Worm (Caenorhabditis elegans) whole organism, L4 larva: ENCODE data around the gene zip-12.

ENCODE experiments used
- D1046.2 ChIP-seq: fragments of 200-800 bp; sonication (Bioruptor generic); IDR thresholded peaks from 2 replicates; pipeline ENCODE4 v1.3.6; 2022; ENCODE audit warnings: missing genetic modification characterization, missing compliant biosample characterization
- dpl-1 ChIP-seq: fragments of 150-350 bp; optimal IDR thresholded peaks from 2 replicates; lab custom pipeline; 2014; ENCODE audit warnings: missing biosample characterization, missing genetic modification reagents, missing genetic modification characterization
- egl-27 ChIP-seq: sonication (generic microtip); optimal IDR thresholded peaks from 3 replicates; lab custom pipeline; 2017; ENCODE audit warnings: missing biosample characterization, missing genetic modification reagents, missing genetic modification characterization
- lin-1 ChIP-seq: fragments of 200-800 bp; sonication (Bioruptor generic); IDR thresholded peaks from 2 replicates; pipeline ENCODE4 v1.3.6; 2022; ENCODE audit warnings: missing genetic modification reagents, missing genetic modification characterization, missing compliant biosample characterization
- mxl-2 ChIP-seq: fragments of 200-800 bp; sonication (Bioruptor generic); conservative IDR thresholded peaks from 2 replicates; pipeline ENCODE4 v1.3.6; 2022; ENCODE audit warnings: missing genetic modification reagents, missing genetic modification characterization, missing compliant biosample characterization
- nhr-237 ChIP-seq: sonication (generic microtip); optimal IDR thresholded peaks from 2 replicates; lab custom pipeline; 2017; ENCODE audit warnings: missing biosample characterization, missing genetic modification characterization
- pha-4 ChIP-seq, 2 experiments: fragments of 150-350 bp in 1 of 2; fragments of 200-800 bp in 1 of 2; sonication (Bioruptor generic) in 1 of 2; IDR thresholded peaks in 1 of 2; optimal IDR thresholded peaks in 1 of 2; 2 replicates each; pipeline versions ENCODE4 v1.3.6 to Lab custom; 2014 to 2022; ENCODE audit warnings: missing genetic modification characterization in 2 of 2, missing genetic modification reagents in 2 of 2, missing biosample characterization in 1 of 2, missing compliant biosample characterization in 1 of 2
- skn-1 ChIP-seq: fragments of 150-350 bp; optimal IDR thresholded peaks from 2 replicates; lab custom pipeline; 2014; ENCODE audit warnings: missing biosample characterization, missing genetic modification characterization
- unc-39 ChIP-seq: sonication (generic microtip); optimal IDR thresholded peaks from 2 replicates; lab custom pipeline; 2017; ENCODE audit warnings: missing biosample characterization, missing genetic modification characterization
- ztf-11 ChIP-seq: fragments of 150-350 bp; optimal IDR thresholded peaks from 2 replicates; lab custom pipeline; 2014; ENCODE audit warnings: missing biosample characterization, missing genetic modification characterization

ce11 chrIII:12297303-12297702, 30.4 kb upstream of the zip-12 start:
- TF ChIP-seq egl-27 (tag; lab: Kevin White, UChicago), result no peak
- no peak for TF ChIP-seq lin-1 (GFP tag; lab: Robert Waterston, UW)
- TF ChIP-seq nhr-237, result no peak
- no peak for TF ChIP-seq pha-4 (GFP tag; IDR thresholded peaks at IDR 0.05; lab: Robert Waterston, UW)
- no peak for TF ChIP-seq pha-4 (tag; optimal IDR thresholded peaks at IDR 0.05; lab: Kevin White, UChicago)
- no peak for TF ChIP-seq unc-39 (tag; lab: Kevin White, UChicago)
- no peak for TF ChIP-seq ztf-11 (tag; lab: Kevin White, UChicago)
- TF ChIP-seq D1046.2, result no peak
- no peak for TF ChIP-seq mxl-2 (GFP tag; lab: Robert Waterston, UW)
- no peak for TF ChIP-seq dpl-1 (GFP tag; lab: Kevin White, UChicago)
- no peak for TF ChIP-seq skn-1 (tag; lab: Kevin White, UChicago)
